Worm (Caenorhabditis elegans) whole organism, midembryonic: ENCODE results near the gene lgc-10.

Source experiments
- cog-1 ChIP-seq: sonication (generic microtip); optimal IDR thresholded peaks from 2 replicates; lab custom pipeline; 2016; ENCODE audit warnings: missing genetic modification characterization, missing compliant biosample characterization
- flt-1 ChIP-seq: fragments of 200-800 bp; sonication (Bioruptor generic); IDR thresholded peaks from 2 replicates; pipeline ENCODE4 v1.3.6; 2022; ENCODE audit warnings: missing genetic modification characterization, missing compliant biosample characterization
- klf-2 ChIP-seq: fragments of 200-800 bp; sonication (Bioruptor generic); conservative IDR thresholded peaks from 2 replicates; pipeline ENCODE4 v1.3.6; 2022; ENCODE audit warnings: missing genetic modification reagents, missing genetic modification characterization, missing compliant biosample characterization
- med-1 ChIP-seq: sonication (generic microtip); optimal IDR thresholded peaks from 2 replicates; lab custom pipeline; 2017; ENCODE audit warnings: missing genetic modification characterization, mild to moderate bottlenecking, missing compliant biosample characterization, antibody characterized with exemption, missing genetic modification reagents; ENCODE audit not compliant: insufficient read depth

- TF ChIP-seq cog-1 (tag; lab: Kevin White, UChicago) (peak; percentile 6), klf-2 (GFP tag; lab: Robert Waterston, UW) (no peak), flt-1 (GFP tag; lab: Robert Waterston, UW) (no peak), med-1 (no peak)
Observed at ce11 chrIV:6415149-6415548, 42.2 kb downstream of the lgc-10 start, which contains the start of gene exos-2.
